Fruit fly (Drosophila melanogaster): ENCODE results near the gene CG34456.
A peak's percentile ranks its signal among the peaks of the same experiment; 100 is the strongest.

Gene CG34456

DNA sequence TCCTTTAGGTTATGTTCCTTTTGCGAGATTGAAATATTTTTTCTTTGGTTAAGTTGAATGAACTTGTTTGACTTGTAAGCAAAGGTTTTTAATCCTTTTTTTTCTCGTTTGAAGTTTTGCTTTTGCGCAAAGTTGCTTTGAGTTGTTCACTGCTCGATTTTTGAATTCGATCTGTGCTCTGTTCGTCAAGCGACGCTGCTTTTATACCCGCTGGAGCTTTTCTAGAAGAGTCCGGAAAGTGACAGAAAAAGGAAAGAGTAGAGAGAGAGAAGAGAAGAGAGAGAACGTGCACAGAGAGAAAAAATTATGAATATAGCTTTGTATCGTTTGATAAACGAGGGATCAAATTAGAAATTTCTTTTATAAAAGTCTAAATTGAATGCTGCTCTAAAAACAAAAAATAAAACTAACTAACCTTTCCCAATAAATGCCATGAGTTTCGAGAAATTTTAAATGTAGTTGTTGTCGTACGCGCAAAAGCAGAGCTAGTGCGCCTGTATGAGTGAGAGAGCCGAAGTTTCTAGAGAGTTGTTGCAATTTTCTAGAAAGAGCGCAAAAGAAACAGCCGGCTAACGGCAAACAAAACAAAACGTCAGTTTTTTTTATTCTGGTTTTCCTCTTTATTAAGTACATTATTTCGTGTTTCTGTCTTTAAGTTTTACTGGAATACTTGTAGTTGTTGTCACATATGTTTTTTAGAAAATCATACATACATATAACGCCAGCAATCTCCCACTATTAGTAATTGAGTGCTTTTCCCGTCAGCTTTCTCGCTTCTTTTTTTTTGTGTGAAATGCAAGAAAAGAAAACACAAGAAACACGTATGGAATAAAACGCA lies 15.5 kb downstream of the CG34456 start, which contains the start of gene Hsp26 (continued):
- TF ChIP-seq GATAe (GFP tag; conservative IDR thresholded peaks at IDR 0.05): 0 out of 2 replicates have a peak, but pooled peaks have one; percentile 27
- no peak for TF ChIP-seq Neu2 (GFP tag; optimal IDR thresholded peaks at IDR 0.05; ENCODE audit: borderline replicate concordance)
- TF ChIP-seq NK7.1 (GFP tag; optimal IDR thresholded peaks at IDR 0.05): peak; percentile 70
- peak; percentile 71 for TF ChIP-seq CG6254 (GFP tag; optimal IDR thresholded peaks at IDR 0.05)
- TF ChIP-seq tup (GFP tag; optimal IDR thresholded peaks at IDR 0.05): peak; percentile 45
- peak; percentile 67 for TF ChIP-seq Atf-2 (GFP tag; optimal IDR thresholded peaks at IDR 0.05)
- peak; percentile 84 for TF ChIP-seq gsb-n (tag; optimal IDR thresholded peaks at IDR 0.05)
- peak; percentile 74 for TF ChIP-seq CG9876 (GFP tag; optimal IDR thresholded peaks at IDR 0.05)
- no peak; the same call in 1 of the 2 replicates for TF ChIP-seq CG13287 (GFP tag; IDR thresholded peaks at IDR 0.05; ENCODE audit: partially characterized antibody)
- TF ChIP-seq CG10654 (GFP tag; optimal IDR thresholded peaks at IDR 0.05): peak; percentile 56
- 0 out of 3 replicates have a peak, but pooled peaks have one; percentile 29 for TF ChIP-seq CG11560 (tag; IDR thresholded peaks at IDR 0.05)
- TF ChIP-seq CG13123 (GFP tag; optimal IDR thresholded peaks at IDR 0.05): peak; percentile 64
- TF ChIP-seq CG7372 (GFP tag; IDR thresholded peaks at IDR 0.05): 0 out of 2 replicates have a peak, but pooled peaks have one; percentile 35
- TF ChIP-seq Myb (GFP tag; optimal IDR thresholded peaks at IDR 0.05): peak; percentile 71
- peak; percentile 55; the same call in 1 of the 3 replicates for TF ChIP-seq Mrtf (GFP tag; IDR thresholded peaks at IDR 0.05)
- TF ChIP-seq Dip3 (GFP tag; optimal IDR thresholded peaks at IDR 0.05): peak; percentile 81
- TF ChIP-seq CG17361 (GFP tag; IDR thresholded peaks at IDR 0.05): peak; percentile 84
- no peak for TF ChIP-seq hkb (optimal IDR thresholded peaks at IDR 0.05)
- peak; percentile 94 for TF ChIP-seq hkb (GFP tag; IDR thresholded peaks at IDR 0.05)
- TF ChIP-seq usp (GFP tag; optimal IDR thresholded peaks at IDR 0.05): no peak
- peak; percentile 86; the same call in 2 of the 3 replicates for TF ChIP-seq CG34422 (GFP tag; IDR thresholded peaks at IDR 0.05)
- peak; percentile 83 for TF ChIP-seq Rfx (GFP tag; IDR thresholded peaks at IDR 0.05)
- TF ChIP-seq Dp (GFP tag; optimal IDR thresholded peaks at IDR 0.05): no peak
- TF ChIP-seq Meics (GFP tag; optimal IDR thresholded peaks at IDR 0.05): peak; percentile 80
- TF ChIP-seq CG14860 (GFP tag; IDR thresholded peaks at IDR 0.05; ENCODE audit: partially characterized antibody): no peak
- peak; percentile 54 for TF ChIP-seq CG4360 (GFP tag; IDR thresholded peaks at IDR 0.05)
- TF ChIP-seq CG34376 (GFP tag; optimal IDR thresholded peaks at IDR 0.05): peak; percentile 83
- TF ChIP-seq gfzf (GFP tag; optimal IDR thresholded peaks at IDR 0.05): no peak
- no peak; the same call in 1 of the 2 replicates for TF ChIP-seq CG10959 (GFP tag; IDR thresholded peaks at IDR 0.05)
- peak; percentile 86 for TF ChIP-seq Hmr (GFP tag; optimal IDR thresholded peaks at IDR 0.05)
- TF ChIP-seq CG1647 (GFP tag; optimal IDR thresholded peaks at IDR 0.05): peak; percentile 58
- TF ChIP-seq ind (GFP tag; optimal IDR thresholded peaks at IDR 0.05): peak; percentile 69
- peak; percentile 57 for TF ChIP-seq jing (GFP tag; optimal IDR thresholded peaks at IDR 0.05)
- TF ChIP-seq hth (optimal IDR thresholded peaks at IDR 0.05): no peak
- peak; percentile 91 for TF ChIP-seq Ets65A (GFP tag)
- TF ChIP-seq ap (GFP tag; IDR thresholded peaks at IDR 0.05): peak; percentile 83
- no peak for TF ChIP-seq eve (GFP tag; optimal IDR thresholded peaks at IDR 0.05)
- TF ChIP-seq PHDP (tag; optimal IDR thresholded peaks at IDR 0.05): peak; percentile 90
- TF ChIP-seq CG10267 (tag; optimal IDR thresholded peaks at IDR 0.05): peak; percentile 77
- peak; percentile 34 for TF ChIP-seq CG8359 (GFP tag; optimal IDR thresholded peaks at IDR 0.05; ENCODE audit: borderline replicate concordance)
- no peak for TF ChIP-seq br (optimal IDR thresholded peaks at IDR 0.05)
- peak; percentile 15 for TF ChIP-seq CTCF (GFP tag; optimal IDR thresholded peaks at IDR 0.05)
- TF ChIP-seq cwo (GFP tag; optimal IDR thresholded peaks at IDR 0.05): peak; percentile 75
- TF ChIP-seq Hr51 (GFP tag; optimal IDR thresholded peaks at IDR 0.05): peak; percentile 48 to 89
- TF ChIP-seq CG30431 (GFP tag; optimal IDR thresholded peaks at IDR 0.05): peak; percentile 18
- TF ChIP-seq CG7271 (tag; optimal IDR thresholded peaks at IDR 0.05): no peak
- TF ChIP-seq NFAT (GFP tag; IDR thresholded peaks at IDR 0.05): peak; percentile 49; the same call in 1 of the 2 replicates
- peak; percentile 93 for TF ChIP-seq row (GFP tag; IDR thresholded peaks at IDR 0.05)
- TF ChIP-seq en (GFP tag; optimal IDR thresholded peaks at IDR 0.05): peak; percentile 88
- TF ChIP-seq CG12155 (GFP tag; optimal IDR thresholded peaks at IDR 0.05): peak; percentile 83
- no peak for TF ChIP-seq Sin3A (optimal IDR thresholded peaks at IDR 0.05)

Data from whole organism, embryonic.